Fruit fly (Drosophila melanogaster) whole organism, prepupa: Measurements from ENCODE around the gene Ypel.
A peak's percentile ranks its signal among the peaks of the same experiment; 100 is the strongest.

Experiments used
- Blimp-1 ChIP-seq: fragments of 200-800 bp; sonication (Bioruptor generic); optimal IDR thresholded peaks from 3 replicates; lab custom pipeline; 2017; ENCODE audit warnings: missing biosample characterization, missing genetic modification characterization, mild to moderate bottlenecking, moderate library complexity, missing genetic modification reagents
- CG10669 ChIP-seq: fragments of 200-800 bp; sonication (Bioruptor generic); optimal IDR thresholded peaks from 3 replicates; lab custom pipeline; 2018; ENCODE audit warnings: missing biosample characterization, mild to moderate bottlenecking, missing genetic modification characterization, moderate library complexity
- CG11294 ChIP-seq: fragments of 200-800 bp; sonication (Bioruptor generic); IDR thresholded peaks from 2 replicates; pipeline ENCODE4 v1.3.6; 2022; ENCODE audit warnings: missing biosample characterization, missing genetic modification characterization
- CG11762 ChIP-seq: fragments of 200-800 bp; sonication (Bioruptor generic); optimal IDR thresholded peaks from 3 replicates; lab custom pipeline; 2016; ENCODE audit warnings: missing biosample characterization, missing genetic modification characterization; ENCODE audit not compliant: insufficient read depth
- CG11902 ChIP-seq: fragments of 200-800 bp; sonication (Bioruptor generic); optimal IDR thresholded peaks from 3 replicates; lab custom pipeline; 2016; ENCODE audit warnings: missing biosample characterization, missing genetic modification characterization
- CG15336 ChIP-seq: fragments of 200-800 bp; sonication (Bioruptor generic); IDR thresholded peaks from 2 replicates; pipeline ENCODE4 v1.3.6; 2022; ENCODE audit warnings: missing biosample characterization, missing genetic modification characterization
- CG16779 ChIP-seq: fragments of 200-800 bp; sonication (Bioruptor generic); optimal IDR thresholded peaks from 3 replicates; lab custom pipeline; 2017; ENCODE audit warnings: missing biosample characterization, mild to moderate bottlenecking, missing genetic modification characterization
- CG3032 ChIP-seq: fragments of 200-800 bp; optimal IDR thresholded peaks from 2 replicates; lab custom pipeline; 2019; ENCODE audit warnings: missing biosample characterization, mild to moderate bottlenecking, missing genetic modification characterization, moderate library complexity
- CG31627 ChIP-seq: fragments of 200-800 bp; sonication (Bioruptor generic); optimal IDR thresholded peaks from 3 replicates; lab custom pipeline; 2016; ENCODE audit warnings: missing biosample characterization, missing genetic modification characterization
- CG32006 ChIP-seq: fragments of 200-800 bp; sonication (Bioruptor generic); optimal IDR thresholded peaks from 3 replicates; lab custom pipeline; 2017; ENCODE audit warnings: missing biosample characterization, mild to moderate bottlenecking, missing genetic modification characterization
- CG34406 ChIP-seq: fragments of 200-800 bp; sonication (Bioruptor generic); optimal IDR thresholded peaks from 3 replicates; lab custom pipeline; 2016; ENCODE audit warnings: missing biosample characterization, missing genetic modification characterization
- CG3919 ChIP-seq: fragments of 200-800 bp; sonication (Bioruptor generic); optimal IDR thresholded peaks from 3 replicates; lab custom pipeline; 2016; ENCODE audit warnings: missing biosample characterization, missing genetic modification characterization
- CG4318 ChIP-seq: fragments of 200-800 bp; sonication (Bioruptor generic); optimal IDR thresholded peaks from 3 replicates; lab custom pipeline; 2017; ENCODE audit warnings: missing biosample characterization, mild to moderate bottlenecking, missing genetic modification characterization
- CG6163 ChIP-seq: fragments of 200-800 bp; sonication (Bioruptor generic); IDR thresholded peaks from 3 replicates; pipeline ENCODE4 v1.3.6; 2022; ENCODE audit warnings: missing biosample characterization, missing genetic modification characterization
- CG6808 ChIP-seq: fragments of 200-800 bp; sonication (Bioruptor generic); optimal IDR thresholded peaks from 3 replicates; lab custom pipeline; 2017; ENCODE audit warnings: missing biosample characterization, missing genetic modification characterization, mild to moderate bottlenecking, moderate library complexity, missing genetic modification reagents
- CG6854 ChIP-seq: fragments of 200-800 bp; sonication (Bioruptor generic); optimal IDR thresholded peaks from 2 replicates; lab custom pipeline; 2017; ENCODE audit warnings: missing biosample characterization, mild to moderate bottlenecking, missing genetic modification characterization
- CG7368 ChIP-seq: fragments of 200-800 bp; sonication (Bioruptor generic); optimal IDR thresholded peaks from 3 replicates; lab custom pipeline; 2016; ENCODE audit warnings: missing biosample characterization, missing genetic modification characterization
- CG8119 ChIP-seq: fragments of 200-800 bp; sonication (Bioruptor generic); IDR thresholded peaks from 3 replicates; pipeline ENCODE4 v1.3.6; 2022; ENCODE audit warnings: missing biosample characterization, missing genetic modification characterization
- CG8319 ChIP-seq: fragments of 200-800 bp; sonication (Bioruptor generic); optimal IDR thresholded peaks from 3 replicates; lab custom pipeline; 2016; ENCODE audit warnings: missing biosample characterization, missing genetic modification characterization
- CG8632 ChIP-seq: fragments of 200-800 bp; sonication (Bioruptor generic); optimal IDR thresholded peaks from 3 replicates; lab custom pipeline; 2016; ENCODE audit warnings: missing biosample characterization, missing genetic modification characterization
- CG9139 ChIP-seq: fragments of 200-800 bp; sonication (Bioruptor generic); optimal IDR thresholded peaks from 3 replicates; lab custom pipeline; 2017; ENCODE audit warnings: missing biosample characterization, mild to moderate bottlenecking, missing genetic modification characterization
- Eip75B ChIP-seq: fragments of 200-800 bp; sonication (Bioruptor generic); optimal IDR thresholded peaks from 3 replicates; lab custom pipeline; 2016; ENCODE audit warnings: missing biosample characterization, missing genetic modification characterization
- Eip78C ChIP-seq: fragments of 200-800 bp; sonication (Bioruptor generic); peaks from one replicate; lab custom pipeline; 2016; ENCODE audit warnings: missing biosample characterization, missing genetic modification characterization
- Eip93F ChIP-seq: fragments of 200-800 bp; sonication (Bioruptor generic); optimal IDR thresholded peaks from 2 replicates; lab custom pipeline; 2016; ENCODE audit warnings: missing biosample characterization, mild to moderate bottlenecking, missing genetic modification characterization
- Ets21C ChIP-seq: fragments of 200-800 bp; sonication (Bioruptor generic); optimal IDR thresholded peaks from 3 replicates; lab custom pipeline; 2016; ENCODE audit warnings: missing biosample characterization, missing genetic modification characterization
- Ets96B ChIP-seq: fragments of 200-800 bp; optimal IDR thresholded peaks from 2 replicates; lab custom pipeline; 2019; ENCODE audit warnings: missing biosample characterization, mild to moderate bottlenecking, missing genetic modification characterization, moderate library complexity
- Hr38 ChIP-seq: sonication (Bioruptor generic); optimal IDR thresholded peaks from 2 replicates; lab custom pipeline; 2016; ENCODE audit warnings: missing biosample characterization, missing genetic modification characterization
- Hr39 ChIP-seq: fragments of 200-800 bp; sonication (Bioruptor generic); optimal IDR thresholded peaks from 2 replicates; lab custom pipeline; 2016; ENCODE audit warnings: missing biosample characterization, missing genetic modification characterization
- Hr4 ChIP-seq: fragments of 200-800 bp; sonication (Bioruptor generic); optimal IDR thresholded peaks from 3 replicates; lab custom pipeline; 2016; ENCODE audit warnings: missing biosample characterization, missing genetic modification characterization
- Lpt ChIP-seq: fragments of 200-800 bp; sonication (Bioruptor generic); optimal IDR thresholded peaks from 3 replicates; lab custom pipeline; 2016; ENCODE audit warnings: missing biosample characterization, missing genetic modification characterization
- Met ChIP-seq: fragments of 200-800 bp; sonication (Bioruptor generic); optimal IDR thresholded peaks from 3 replicates; lab custom pipeline; 2016; ENCODE audit warnings: missing biosample characterization, missing genetic modification characterization
- OdsH ChIP-seq: fragments of 200-800 bp; sonication (Bioruptor generic); optimal IDR thresholded peaks from 3 replicates; lab custom pipeline; 2016; ENCODE audit warnings: missing biosample characterization, missing genetic modification characterization
- Smox ChIP-seq: fragments of 200-800 bp; sonication (Bioruptor generic); optimal IDR thresholded peaks from 3 replicates; lab custom pipeline; 2016; ENCODE audit warnings: missing biosample characterization, missing genetic modification characterization
- Sox102F ChIP-seq: fragments of 200-800 bp; sonication (Bioruptor generic); optimal IDR thresholded peaks from 2 replicates; lab custom pipeline; 2016; ENCODE audit warnings: missing biosample characterization, mild to moderate bottlenecking, missing genetic modification characterization
- Sox14 ChIP-seq: fragments of 200-800 bp; sonication (Bioruptor generic); optimal IDR thresholded peaks from 3 replicates; lab custom pipeline; 2016; ENCODE audit warnings: missing biosample characterization, missing genetic modification characterization
- achi ChIP-seq: fragments of 200-800 bp; sonication (Bioruptor generic); optimal IDR thresholded peaks from 3 replicates; lab custom pipeline; 2016; ENCODE audit warnings: missing biosample characterization, missing genetic modification characterization
- acj6 ChIP-seq: fragments of 200-800 bp; sonication (Bioruptor generic); optimal IDR thresholded peaks from 3 replicates; lab custom pipeline; 2016; ENCODE audit warnings: missing biosample characterization, missing genetic modification characterization
- cyc ChIP-seq: fragments of 200-800 bp; sonication (Bioruptor generic); optimal IDR thresholded peaks from 3 replicates; lab custom pipeline; 2016; ENCODE audit warnings: missing biosample characterization, missing genetic modification characterization
- dac ChIP-seq: fragments of 200-800 bp; sonication (Bioruptor generic); optimal IDR thresholded peaks from 2 replicates; lab custom pipeline; 2017; ENCODE audit warnings: missing biosample characterization, mild to moderate bottlenecking, missing genetic modification characterization
- dsx ChIP-seq: fragments of 200-800 bp; optimal IDR thresholded peaks from 3 replicates; lab custom pipeline; 2019; ENCODE audit warnings: missing biosample characterization, mild to moderate bottlenecking, missing genetic modification characterization, moderate library complexity; ENCODE audit not compliant: poor library complexity, severe bottlenecking
- eg ChIP-seq: fragments of 200-800 bp; sonication (Bioruptor generic); IDR thresholded peaks from 3 replicates; pipeline ENCODE4 v1.3.6; 2022; ENCODE audit warnings: missing biosample characterization, missing genetic modification characterization
- esn ChIP-seq: fragments of 200-800 bp; sonication (Bioruptor generic); optimal IDR thresholded peaks from 2 replicates; lab custom pipeline; 2016; ENCODE audit warnings: missing biosample characterization, mild to moderate bottlenecking, missing genetic modification characterization, moderate library complexity
- fd59A ChIP-seq: fragments of 200-800 bp; sonication (Bioruptor generic); optimal IDR thresholded peaks from 2 replicates; lab custom pipeline; 2017; ENCODE audit warnings: missing biosample characterization, mild to moderate bottlenecking, missing genetic modification characterization, missing genetic modification reagents
- fd85E ChIP-seq: fragments of 200-800 bp; sonication (Bioruptor generic); optimal IDR thresholded peaks from 3 replicates; lab custom pipeline; 2016; ENCODE audit warnings: missing biosample characterization, missing genetic modification characterization
- lz ChIP-seq: fragments of 200-800 bp; sonication (Bioruptor generic); optimal IDR thresholded peaks from 3 replicates; lab custom pipeline; 2016; ENCODE audit warnings: missing biosample characterization, missing genetic modification characterization
- net ChIP-seq: fragments of 200-800 bp; sonication (Bioruptor generic); optimal IDR thresholded peaks from 3 replicates; lab custom pipeline; 2016; ENCODE audit warnings: missing biosample characterization, missing genetic modification characterization
- pdm3 ChIP-seq: fragments of 200-800 bp; sonication (Bioruptor generic); optimal IDR thresholded peaks from 3 replicates; lab custom pipeline; 2016; ENCODE audit warnings: missing biosample characterization, missing genetic modification characterization
- salr ChIP-seq, 2 experiments: fragments of 200-800 bp; sonication (Bioruptor generic); optimal IDR thresholded peaks; 3 replicates each; lab custom pipeline; 2016 to 2018; ENCODE audit warnings: missing biosample characterization in 2 of 2, missing genetic modification characterization in 2 of 2, mild to moderate bottlenecking in 1 of 2
- spab ChIP-seq: fragments of 200-800 bp; sonication (Bioruptor generic); optimal IDR thresholded peaks from 2 replicates; lab custom pipeline; 2017; ENCODE audit warnings: missing biosample characterization, mild to moderate bottlenecking, missing genetic modification characterization, missing genetic modification reagents
- ss ChIP-seq, 2 experiments: fragments of 200-800 bp; sonication (Bioruptor generic); optimal IDR thresholded peaks; 2 replicates in 1 of 2; 3 replicates in 1 of 2; lab custom pipeline; 2017 to 2018; ENCODE audit warnings: mild to moderate bottlenecking in 2 of 2, missing biosample characterization in 2 of 2, missing genetic modification characterization in 2 of 2, moderate library complexity in 1 of 2
- svp ChIP-seq: fragments of 200-800 bp; sonication (Bioruptor generic); peaks from one replicate; lab custom pipeline; 2016; ENCODE audit warnings: missing biosample characterization, missing genetic modification characterization
- vri ChIP-seq: fragments of 200-800 bp; sonication (Bioruptor generic); optimal IDR thresholded peaks from 3 replicates; lab custom pipeline; 2016; ENCODE audit warnings: missing biosample characterization, mild to moderate bottlenecking, missing genetic modification characterization

Ypel gene

dm6 chrX:10202595-10202994 is 9.6 kb downstream of the Ypel start:
- peak; percentile 26 for TF ChIP-seq cyc
- TF ChIP-seq svp (GFP tag; lab: Kevin White, UChicago): peak; percentile 30
- TF ChIP-seq net (GFP tag; lab: Kevin White, UChicago): peak; percentile 37
- TF ChIP-seq CG11902: no peak
- TF ChIP-seq CG9139: no peak
- TF ChIP-seq CG15336 (GFP tag; lab: Robert Waterston, UW): peak; percentile 42; the same call in 1 of the 2 replicates
- peak; percentile 26 for TF ChIP-seq esn
- peak; percentile 51 for TF ChIP-seq CG10669 (GFP tag; lab: Kevin White, UChicago)
- peak; percentile 8 to 32 for TF ChIP-seq salr (GFP tag; optimal IDR thresholded peaks at IDR 0.05; lab: Kevin White, UChicago)
- TF ChIP-seq vri: no peak
- TF ChIP-seq fd85E: no peak
- TF ChIP-seq CG16779 (tag; lab: Kevin White, UChicago): no peak
- peak; percentile 36 for TF ChIP-seq spab (GFP tag; lab: Kevin White, UChicago)
- peak; percentile 52 for TF ChIP-seq OdsH (GFP tag; lab: Kevin White, UChicago)
- TF ChIP-seq lz (GFP tag; lab: Kevin White, UChicago): peak; percentile 19
- peak; percentile 40 for TF ChIP-seq fd59A (GFP tag; lab: Kevin White, UChicago)
- TF ChIP-seq eg (GFP tag; lab: Robert Waterston, UW): 0 out of 3 replicates have a peak, but pooled peaks have one; percentile 24
- TF ChIP-seq pdm3: peak; percentile 46
- TF ChIP-seq Ets21C (GFP tag; lab: Kevin White, UChicago): no peak
- peak; percentile 79 for TF ChIP-seq Eip78C
- TF ChIP-seq Sox102F (GFP tag; lab: Kevin White, UChicago): peak; percentile 30
- TF ChIP-seq Hr38 (GFP tag; lab: Kevin White, UChicago): no peak
- peak; percentile 12 for TF ChIP-seq CG7368 (GFP tag; lab: Kevin White, UChicago)
- peak; percentile 21 for TF ChIP-seq CG31627 (GFP tag; lab: Kevin White, UChicago)
- peak; percentile 9 for TF ChIP-seq CG11762 (GFP tag; lab: Kevin White, UChicago)
- peak; percentile 21 for TF ChIP-seq achi
- TF ChIP-seq CG8319 (GFP tag; lab: Kevin White, UChicago): no peak
- TF ChIP-seq Ets96B (tag; lab: Kevin White, UChicago): peak; percentile 57
- peak; percentile 18 for TF ChIP-seq CG4318
- TF ChIP-seq Eip93F: no peak
- peak; percentile 48 for TF ChIP-seq acj6 (GFP tag; lab: Kevin White, UChicago)
- TF ChIP-seq dac (GFP tag; lab: Kevin White, UChicago): no peak
- peak; percentile 39; the same call in 1 of the 3 replicates for TF ChIP-seq CG8119
- peak; percentile 55 for TF ChIP-seq CG3919 (GFP tag; lab: Kevin White, UChicago)
- no peak for TF ChIP-seq Blimp-1 (GFP tag; lab: Kevin White, UChicago)
- TF ChIP-seq Lpt (GFP tag; lab: Kevin White, UChicago): peak; percentile 39
- TF ChIP-seq CG6808 (GFP tag; lab: Kevin White, UChicago): peak; percentile 44
- TF ChIP-seq CG34406 (GFP tag; lab: Kevin White, UChicago): peak; percentile 16
- TF ChIP-seq dsx: peak; percentile 36
- TF ChIP-seq Smox (GFP tag; lab: Kevin White, UChicago): peak; percentile 4
- TF ChIP-seq Hr39: peak; percentile 39
- no peak for TF ChIP-seq CG6854 (GFP tag; lab: Kevin White, UChicago)
- TF ChIP-seq Met: peak; percentile 10
- TF ChIP-seq CG8632 (GFP tag; lab: Kevin White, UChicago): peak; percentile 14
- peak; percentile 23 for TF ChIP-seq Hr4
- peak; percentile 23 for TF ChIP-seq CG3032 (tag; lab: Kevin White, UChicago)
- TF ChIP-seq ss (GFP tag; optimal IDR thresholded peaks at IDR 0.05; lab: Kevin White, UChicago): peak; percentile 28 to 36
- TF ChIP-seq CG6163 (GFP tag; lab: Robert Waterston, UW): no peak; the same call in 2 of the 3 replicates
- peak; percentile 52 for TF ChIP-seq CG32006 (GFP tag; lab: Kevin White, UChicago)
- TF ChIP-seq Eip75B: peak; percentile 37
- peak; percentile 38 for TF ChIP-seq Sox14 (GFP tag; lab: Kevin White, UChicago)
- no peak for TF ChIP-seq CG11294 (GFP tag; lab: Robert Waterston, UW)
